Worm (Caenorhabditis elegans): ENCODE measurements around the gene let-653.

Gene let-653

ce11 chrIV:11915768-11916453 lies 30.5 kb downstream of the let-653 start, which contains the start of gene ZK822.9:
ZK822.9 (plus strand) TSS chrIV:11915947.
- TF ChIP-seq nhr-10 (tag; optimal IDR thresholded peaks at IDR 0.05) (no peak), egl-27 (tag; optimal IDR thresholded peaks at IDR 0.05) (no peak), nhr-77 (tag; optimal IDR thresholded peaks at IDR 0.05) (no peak), lsy-2 (tag; optimal IDR thresholded peaks at IDR 0.05) (no peak), nhr-25 (tag; optimal IDR thresholded peaks at IDR 0.05) (no peak), F13H6.1 (tag; optimal IDR thresholded peaks at IDR 0.05) (no peak), dmd-4 (tag; optimal IDR thresholded peaks at IDR 0.05) (no peak), fos-1 (tag; optimal IDR thresholded peaks at IDR 0.05) (peak; percentile 11), mbf-1 (tag; optimal IDR thresholded peaks at IDR 0.05) (no peak), gmeb-1 (tag; optimal IDR thresholded peaks at IDR 0.05) (no peak), nhr-129 (tag; optimal IDR thresholded peaks at IDR 0.05) (no peak), crh-2 (tag; optimal IDR thresholded peaks at IDR 0.05) (peak; percentile 3), R02D3.7 (tag; optimal IDR thresholded peaks at IDR 0.05) (no peak), elt-3 (tag; optimal IDR thresholded peaks at IDR 0.05) (no peak), ZK546.5 (tag; optimal IDR thresholded peaks at IDR 0.05) (no peak), mdl-1 (tag; optimal IDR thresholded peaks at IDR 0.05) (peak in 1 of 2 experiments; percentile 2), skn-1 (tag; optimal IDR thresholded peaks at IDR 0.05) (no peak), mab-5 (tag; optimal IDR thresholded peaks at IDR 0.05) (no peak), ama-1 (optimal IDR thresholded peaks at IDR 0.05) (no peak), blmp-1 (tag; optimal IDR thresholded peaks at IDR 0.05; ENCODE audit: insufficient read depth) (no peak), nhr-237 (tag; optimal IDR thresholded peaks at IDR 0.05) (no peak), sem-4 (tag; optimal IDR thresholded peaks at IDR 0.05) (no peak), unc-55 (GFP tag; optimal IDR thresholded peaks at IDR 0.05) (no peak), ztf-1 (GFP tag; conservative IDR thresholded peaks at IDR 0.05) (no peak), nhr-12 (tag; optimal IDR thresholded peaks at IDR 0.05) (no peak), ztf-11 (tag; optimal IDR thresholded peaks at IDR 0.05) (no peak), ztf-4 (tag; optimal IDR thresholded peaks at IDR 0.05) (no peak), unc-62 (GFP tag; optimal IDR thresholded peaks at IDR 0.05) (no peak), ceh-16 (tag; optimal IDR thresholded peaks at IDR 0.05) (no peak), peb-1 (tag; optimal IDR thresholded peaks at IDR 0.05) (no peak), sma-9 (GFP tag; optimal IDR thresholded peaks at IDR 0.05) (peak; percentile 31), sma-9 (tag; optimal IDR thresholded peaks at IDR 0.05) (peak; percentile 14), sma-3 (GFP tag; optimal IDR thresholded peaks at IDR 0.05) (no peak), nhr-21 (tag; optimal IDR thresholded peaks at IDR 0.05) (peak; percentile 31), unc-39 (tag; optimal IDR thresholded peaks at IDR 0.05) (no peak), nhr-23 (tag; optimal IDR thresholded peaks at IDR 0.05) (no peak)

ce11 chrIV:11916907-11917306 lies 31.5 kb downstream of the let-653 start, which contains the start of gene ZK822.10:
ZK822.10 (plus strand) TSS chrIV:11917137.
- TF ChIP-seq ceh-16 (tag; optimal IDR thresholded peaks at IDR 0.05) (no peak), nhr-12 (tag; optimal IDR thresholded peaks at IDR 0.05) (no peak), lin-39 (tag; optimal IDR thresholded peaks at IDR 0.05) (no peak), skn-1 (tag; optimal IDR thresholded peaks at IDR 0.05) (no peak), nhr-77 (tag; optimal IDR thresholded peaks at IDR 0.05) (no peak), ceh-82 (tag; optimal IDR thresholded peaks at IDR 0.05) (no peak), sma-9 (GFP tag; optimal IDR thresholded peaks at IDR 0.05) (peak; percentile 35), sma-9 (tag; optimal IDR thresholded peaks at IDR 0.05) (no peak), nhr-6 (tag; optimal IDR thresholded peaks at IDR 0.05) (no peak), C34F6.9 (tag; optimal IDR thresholded peaks at IDR 0.05) (no peak), zag-1 (tag; optimal IDR thresholded peaks at IDR 0.05) (no peak), fos-1 (tag; optimal IDR thresholded peaks at IDR 0.05) (peak; percentile 12), ztf-11 (tag; optimal IDR thresholded peaks at IDR 0.05) (no peak), lin-11 (tag; optimal IDR thresholded peaks at IDR 0.05) (no peak), lin-13 (GFP tag; optimal IDR thresholded peaks at IDR 0.05) (no peak), nhr-10 (tag; optimal IDR thresholded peaks at IDR 0.05) (no peak), F13H6.1 (tag; optimal IDR thresholded peaks at IDR 0.05) (peak; percentile 49), nhr-129 (tag; optimal IDR thresholded peaks at IDR 0.05) (peak; percentile 9), ztf-4 (tag; optimal IDR thresholded peaks at IDR 0.05) (no peak), mab-5 (tag; optimal IDR thresholded peaks at IDR 0.05) (no peak), elt-1 (tag; optimal IDR thresholded peaks at IDR 0.05) (no peak), nhr-23 (tag; optimal IDR thresholded peaks at IDR 0.05) (no peak), Y55F3AM.14 (GFP tag; optimal IDR thresholded peaks at IDR 0.05) (no peak), dmd-4 (tag; optimal IDR thresholded peaks at IDR 0.05) (no peak)

All from whole organism, L2 larva.